Worm (Caenorhabditis elegans): ENCODE data around the gene C10B5.3.

The C10B5.3 gene

DNA sequence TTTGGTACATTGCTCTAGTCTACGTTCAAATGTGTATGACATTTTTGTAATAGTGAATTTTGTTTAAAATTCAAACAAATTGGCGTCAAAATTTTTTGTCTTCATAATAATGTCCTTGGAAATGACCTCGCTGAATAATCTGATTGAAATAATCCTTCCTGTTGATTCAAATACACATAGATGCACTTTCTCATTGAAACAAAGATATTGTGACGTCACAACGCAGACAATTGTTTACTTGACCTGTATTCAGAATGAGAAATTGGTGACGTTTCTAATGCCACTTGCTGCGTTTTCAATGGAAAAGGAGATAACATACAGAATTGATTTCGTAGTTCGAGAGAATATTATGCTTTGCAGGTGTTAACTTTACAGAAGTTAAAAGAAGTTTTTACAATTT lies 54.1 kb downstream of the C10B5.3 start:
- TF ChIP-seq him-1 (tag; optimal IDR thresholded peaks at IDR 0.05) (no peak), W03F9.2 (tag; optimal IDR thresholded peaks at IDR 0.05) (no peak), dao-5 (tag; optimal IDR thresholded peaks at IDR 0.05) (no peak)

Data from whole organism, L4/young adult.